Worm (Caenorhabditis elegans) whole organism, L4/young adult: ENCODE data around the gene rgs-6.

Experiments used
- W03F9.2 ChIP-seq: fragments of 150-350 bp; optimal IDR thresholded peaks from 2 replicates; lab custom pipeline; 2014; ENCODE audit warnings: missing biosample characterization, missing genetic modification characterization
- him-1 ChIP-seq: sonication (generic microtip); optimal IDR thresholded peaks from 2 replicates; lab custom pipeline; 2016; ENCODE audit warnings: missing genotype, missing genetic modification reagents, missing genetic modification characterization, missing compliant biosample characterization

DNA sequence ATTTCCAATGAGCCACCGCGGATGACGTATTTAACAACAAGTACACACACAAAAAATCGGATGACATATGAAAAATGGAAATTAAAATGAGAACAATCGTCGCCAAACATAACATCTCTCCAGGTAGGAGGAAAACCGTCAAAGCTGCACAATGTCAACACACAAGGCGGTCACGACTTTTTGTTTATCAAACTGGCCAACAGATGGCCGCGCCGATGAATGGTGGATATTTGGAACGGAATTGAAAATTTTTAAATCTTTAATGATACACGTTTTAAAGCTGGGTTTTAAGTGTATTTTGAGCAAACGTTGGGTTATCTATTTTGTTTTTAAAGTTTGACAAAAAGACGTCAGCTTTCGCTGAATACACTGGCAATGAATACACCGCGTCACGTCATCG, 47.7 kb upstream of the rgs-6 start:
- TF ChIP-seq him-1 (tag; lab: Kevin White, UChicago) (no peak), W03F9.2 (tag; lab: Kevin White, UChicago) (no peak)
